Worm (Caenorhabditis elegans) whole organism, L1 larva: ENCODE results near the gene F58A4.1.

ENCODE experiments used
- C16A3.4 ChIP-seq: fragments of 150-350 bp; optimal IDR thresholded peaks from 2 replicates; lab custom pipeline; 2014; ENCODE audit warnings: missing biosample characterization, missing genetic modification characterization
- C34B4.2 ChIP-seq: sonication (generic microtip); optimal IDR thresholded peaks from 2 replicates; lab custom pipeline; 2017; ENCODE audit warnings: mild to moderate bottlenecking, missing genetic modification characterization, missing compliant biosample characterization
- Y116A8C.19 ChIP-seq: sonication (generic microtip); optimal IDR thresholded peaks from 2 replicates; lab custom pipeline; 2016; ENCODE audit warnings: missing compliant biosample characterization, missing genetic modification characterization, borderline replicate concordance
- aha-1 ChIP-seq: fragments of 150-350 bp; optimal IDR thresholded peaks from 2 replicates; lab custom pipeline; 2014; ENCODE audit warnings: missing biosample characterization, missing genetic modification characterization
- ama-1 ChIP-seq: fragments of 150-350 bp; optimal IDR thresholded peaks from 2 replicates; lab custom pipeline; 2014
- ceh-90 ChIP-seq: sonication (generic microtip); optimal IDR thresholded peaks from 2 replicates; lab custom pipeline; 2016; ENCODE audit warnings: missing genetic modification characterization, missing compliant biosample characterization
- efl-1 ChIP-seq, 4 experiments: fragments of 150-350 bp; optimal IDR thresholded peaks in 3 of 4; peaks in 1 of 4; 1 replicate in 1 of 4; 2 replicates in 3 of 4; lab custom pipeline; 2014; ENCODE audit warnings: missing biosample characterization in 2 of 4, missing genetic modification characterization in 2 of 4, missing genetic modification reagents in 2 of 4
- egl-13 ChIP-seq: sonication (generic microtip); optimal IDR thresholded peaks from 2 replicates; lab custom pipeline; 2016; ENCODE audit warnings: missing genotype, missing genetic modification reagents, missing genetic modification characterization, missing compliant biosample characterization
- elt-2 ChIP-seq: sonication (generic microtip); optimal IDR thresholded peaks from 2 replicates; lab custom pipeline; 2016; ENCODE audit warnings: missing genetic modification characterization, mild to moderate bottlenecking, inconsistent platforms, missing compliant biosample characterization, missing genetic modification reagents
- ets-5 ChIP-seq: fragments of 200-800 bp; sonication (Bioruptor generic); IDR thresholded peaks from 2 replicates; pipeline ENCODE4 v1.3.6; 2022; ENCODE audit warnings: missing genetic modification characterization, missing compliant biosample characterization
- fkh-10 ChIP-seq: sonication (generic microtip); optimal IDR thresholded peaks from 2 replicates; lab custom pipeline; 2017; ENCODE audit warnings: missing biosample characterization, missing genetic modification reagents, missing genetic modification characterization
- fkh-4 ChIP-seq: sonication (generic microtip); optimal IDR thresholded peaks from 2 replicates; lab custom pipeline; 2016; ENCODE audit warnings: missing compliant biosample characterization, missing genetic modification characterization, borderline replicate concordance
- fos-1 ChIP-seq: fragments of 150-350 bp; optimal IDR thresholded peaks from 2 replicates; lab custom pipeline; 2014; ENCODE audit warnings: missing biosample characterization, missing genetic modification characterization
- hlh-17 ChIP-seq: fragments of 200-800 bp; sonication (Bioruptor generic); optimal IDR thresholded peaks from 2 replicates; lab custom pipeline; 2018; ENCODE audit warnings: missing genetic modification characterization, mild to moderate bottlenecking, missing compliant biosample characterization, moderate library complexity, borderline replicate concordance
- hpl-2 ChIP-seq: fragments of 150-350 bp; optimal IDR thresholded peaks from 2 replicates; lab custom pipeline; 2014; ENCODE audit warnings: missing biosample characterization, missing genetic modification reagents, missing genetic modification characterization
- isw-1 ChIP-seq: fragments of 200-800 bp; sonication (Bioruptor generic); IDR thresholded peaks from 2 replicates; pipeline ENCODE4 v1.3.6; 2022; ENCODE audit warnings: missing genetic modification characterization, missing compliant biosample characterization
- lin-39 ChIP-seq: fragments of 150-350 bp; optimal IDR thresholded peaks from 2 replicates; lab custom pipeline; 2014; ENCODE audit warnings: missing biosample characterization, missing genetic modification reagents, missing genetic modification characterization
- lsy-2 ChIP-seq, 2 experiments: fragments of 150-350 bp; optimal IDR thresholded peaks; 2 replicates each; lab custom pipeline; 2014; ENCODE audit warnings: missing biosample characterization in 2 of 2, missing genetic modification characterization in 2 of 2
- mdl-1 ChIP-seq, 2 experiments: fragments of 150-350 bp; optimal IDR thresholded peaks; 2 replicates each; lab custom pipeline; 2014 to 2017; ENCODE audit warnings: missing biosample characterization in 2 of 2, missing genetic modification characterization in 2 of 2, inconsistent platforms in 1 of 2
- mep-1 ChIP-seq: fragments of 150-350 bp; optimal IDR thresholded peaks from 2 replicates; lab custom pipeline; 2014; ENCODE audit warnings: missing biosample characterization, missing genetic modification characterization
- nhr-12 ChIP-seq: sonication (generic microtip); optimal IDR thresholded peaks from 2 replicates; lab custom pipeline; 2017; ENCODE audit warnings: missing biosample characterization, missing genetic modification characterization
- nhr-20 ChIP-seq: sonication (generic microtip); optimal IDR thresholded peaks from 2 replicates; lab custom pipeline; 2016; ENCODE audit warnings: mild to moderate bottlenecking, missing genetic modification characterization, missing compliant biosample characterization
- nhr-237 ChIP-seq: fragments of 150-350 bp; optimal IDR thresholded peaks from 2 replicates; lab custom pipeline; 2014; ENCODE audit warnings: missing biosample characterization, missing genetic modification characterization
- nhr-28 ChIP-seq: fragments of 150-350 bp; optimal IDR thresholded peaks from 2 replicates; lab custom pipeline; 2014; ENCODE audit warnings: missing biosample characterization, missing genetic modification characterization
- nhr-47 ChIP-seq: sonication (generic microtip); optimal IDR thresholded peaks from 2 replicates; lab custom pipeline; 2016; ENCODE audit warnings: mild to moderate bottlenecking, missing genetic modification characterization, moderate library complexity, missing compliant biosample characterization
- nhr-71 ChIP-seq: sonication (generic microtip); optimal IDR thresholded peaks from 2 replicates; lab custom pipeline; 2016; ENCODE audit warnings: mild to moderate bottlenecking, missing genetic modification characterization, moderate library complexity, missing compliant biosample characterization
- nhr-77 ChIP-seq: fragments of 150-350 bp; optimal IDR thresholded peaks from 2 replicates; lab custom pipeline; 2014; ENCODE audit warnings: missing biosample characterization, missing genetic modification characterization
- nhr-84 ChIP-seq: sonication (generic microtip); optimal IDR thresholded peaks from 2 replicates; lab custom pipeline; 2017; ENCODE audit warnings: missing biosample characterization, missing genetic modification characterization
- nhr-85 ChIP-seq: sonication (generic microtip); peaks from one replicate; lab custom pipeline; 2016; ENCODE audit warnings: missing genetic modification characterization, inconsistent platforms, missing compliant biosample characterization
- pax-3 ChIP-seq: fragments of 200-800 bp; sonication (Bioruptor generic); optimal IDR thresholded peaks from 2 replicates; lab custom pipeline; 2018; ENCODE audit warnings: mild to moderate bottlenecking, missing genetic modification characterization, moderate library complexity, missing compliant biosample characterization
- rnt-1 ChIP-seq: sonication (generic microtip); optimal IDR thresholded peaks from 2 replicates; lab custom pipeline; 2016; ENCODE audit warnings: mild to moderate bottlenecking, missing genetic modification characterization, moderate library complexity, missing compliant biosample characterization
- sptf-1 ChIP-seq: fragments of 150-350 bp; optimal IDR thresholded peaks from 2 replicates; lab custom pipeline; 2014; ENCODE audit warnings: missing biosample characterization, missing genetic modification characterization
- tlp-1 ChIP-seq: fragments of 150-350 bp; optimal IDR thresholded peaks from 2 replicates; lab custom pipeline; 2014; ENCODE audit warnings: missing biosample characterization, missing genetic modification characterization
- unc-130 ChIP-seq: fragments of 150-350 bp; optimal IDR thresholded peaks from 2 replicates; lab custom pipeline; 2017; ENCODE audit warnings: missing biosample characterization, missing genetic modification characterization, inconsistent platforms
- unc-30 ChIP-seq: sonication (generic microtip); optimal IDR thresholded peaks from 2 replicates; lab custom pipeline; 2017; ENCODE audit warnings: missing biosample characterization, missing genetic modification characterization
- unc-62 ChIP-seq: fragments of 150-350 bp; optimal IDR thresholded peaks from 2 replicates; lab custom pipeline; 2014; ENCODE audit warnings: missing biosample characterization, missing genetic modification reagents, missing genetic modification characterization
- unc-86 ChIP-seq: sonication (generic microtip); optimal IDR thresholded peaks from 2 replicates; lab custom pipeline; 2016; ENCODE audit warnings: missing genetic modification characterization, missing compliant biosample characterization
- vab-15 ChIP-seq: sonication (generic microtip); optimal IDR thresholded peaks from 2 replicates; lab custom pipeline; 2017; ENCODE audit warnings: missing genotype, mild to moderate bottlenecking, missing genetic modification characterization, missing compliant biosample characterization
- xbp-1 ChIP-seq: sonication (generic microtip); optimal IDR thresholded peaks from 2 replicates; lab custom pipeline; 2016; ENCODE audit warnings: missing genetic modification characterization, missing compliant biosample characterization
- zip-4 ChIP-seq: fragments of 200-800 bp; sonication (Bioruptor generic); optimal IDR thresholded peaks from 2 replicates; lab custom pipeline; 2018; ENCODE audit warnings: mild to moderate bottlenecking, missing genetic modification characterization, moderate library complexity, missing compliant biosample characterization
- ztf-11 ChIP-seq, 2 experiments: sonication (generic microtip); optimal IDR thresholded peaks; 2 replicates each; lab custom pipeline; 2016 to 2017; ENCODE audit warnings: missing genetic modification characterization in 2 of 2, missing biosample characterization in 1 of 2, missing compliant biosample characterization in 1 of 2
- ztf-4 ChIP-seq: fragments of 150-350 bp; optimal IDR thresholded peaks from 2 replicates; lab custom pipeline; 2014; ENCODE audit warnings: missing biosample characterization, missing genetic modification characterization

Gene F58A4.1

DNA sequence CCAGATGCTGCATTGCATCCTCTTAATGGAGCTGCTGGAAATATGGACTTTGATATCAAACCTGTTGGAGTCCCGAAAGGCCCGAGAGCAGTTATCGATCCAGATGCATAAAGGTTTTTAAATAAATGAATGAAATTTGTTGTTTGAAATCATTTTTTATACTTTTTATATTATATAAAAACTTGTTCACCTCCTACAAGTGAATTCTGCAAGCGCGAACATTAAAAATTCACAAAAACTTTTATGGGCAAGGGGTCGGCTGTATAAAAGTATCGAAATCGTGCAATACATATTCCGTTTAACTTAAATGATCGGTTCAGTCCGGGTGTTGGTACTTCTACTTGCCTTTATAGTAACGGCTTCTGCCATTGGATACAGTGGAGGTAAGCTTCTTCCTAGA is at the start of gene F58A4.1:
TSS of gene F58A4.1 (plus strand) at position 301 of the 400 bp plus-strand sequence.
- no peak for TF ChIP-seq mdl-1 (tag; optimal IDR thresholded peaks at IDR 0.05; lab: Kevin White, UChicago)
- no peak for TF ChIP-seq rnt-1 (tag; lab: Kevin White, UChicago)
- TF ChIP-seq lin-39 (tag; lab: Kevin White, UChicago) = no peak
- TF ChIP-seq ets-5 (GFP tag; lab: Robert Waterston, UW) = no peak
- TF ChIP-seq sptf-1 (tag; lab: Kevin White, UChicago) = no peak
- no peak for TF ChIP-seq nhr-84 (tag; lab: Kevin White, UChicago)
- TF ChIP-seq efl-1 (optimal IDR thresholded peaks at IDR 0.05; lab: Kevin White, UChicago) = no peak
- no peak for TF ChIP-seq efl-1 (GFP tag; optimal IDR thresholded peaks at IDR 0.05 in 1 of 2; lab: Kevin White, UChicago)
- TF ChIP-seq isw-1 (GFP tag; lab: Robert Waterston, UW) = no peak
- no peak for TF ChIP-seq nhr-20
- no peak for TF ChIP-seq vab-15
- TF ChIP-seq lsy-2 (tag; optimal IDR thresholded peaks at IDR 0.05; lab: Kevin White, UChicago) = no peak
- no peak for TF ChIP-seq hlh-17 (GFP tag; lab: Kevin White, UChicago)
- TF ChIP-seq nhr-71 = no peak

DNA sequence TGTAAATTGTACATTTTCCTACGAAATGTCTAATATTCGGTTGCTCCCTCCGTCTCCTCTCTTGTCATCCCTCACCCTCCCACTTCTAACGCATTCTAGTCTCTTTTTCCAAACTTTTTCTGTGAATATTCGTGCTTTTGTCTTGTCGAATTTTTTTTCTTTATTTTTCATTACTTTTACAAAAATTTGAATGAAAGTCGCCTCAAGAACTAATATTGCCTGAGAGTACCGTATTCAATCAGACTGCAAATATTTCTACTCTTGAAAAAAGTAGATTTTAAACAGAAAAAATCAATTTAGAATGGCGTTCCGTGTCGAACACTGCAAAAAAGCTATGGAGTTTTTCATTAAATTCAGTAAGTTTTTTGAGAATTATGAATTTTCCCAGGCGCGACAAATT is 42.0 kb upstream of the F58A4.1 start, which contains the start of gene ZK1098.11:
TSS of gene ZK1098.11 (plus strand) at position 301 of the 400 bp plus-strand sequence.
- TF ChIP-seq fkh-10 (no peak), sptf-1 (tag; lab: Kevin White, UChicago) (no peak), nhr-12 (no peak), xbp-1 (tag; lab: Kevin White, UChicago) (no peak), nhr-237 (tag; lab: Kevin White, UChicago) (no peak), Y116A8C.19 (no peak), aha-1 (tag; lab: Kevin White, UChicago) (no peak), fkh-4 (no peak), mep-1 (tag; lab: Kevin White, UChicago) (no peak), ztf-11 (tag; optimal IDR thresholded peaks at IDR 0.05; lab: Kevin White, UChicago) (no peak), unc-30 (no peak), efl-1 (optimal IDR thresholded peaks at IDR 0.05; lab: Kevin White, UChicago) (no peak), efl-1 (GFP tag; optimal IDR thresholded peaks at IDR 0.05 in 1 of 2; lab: Kevin White, UChicago) (no peak), hpl-2 (GFP tag; lab: Kevin White, UChicago) (no peak), tlp-1 (tag; lab: Kevin White, UChicago) (no peak), ets-5 (GFP tag; lab: Robert Waterston, UW) (no peak), egl-13 (no peak), unc-130 (tag; lab: Kevin White, UChicago) (no peak), elt-2 (no peak), zip-4 (GFP tag; lab: Kevin White, UChicago) (no peak)
- TF ChIP-seq, all 84 proteins: peak for 0

DNA sequence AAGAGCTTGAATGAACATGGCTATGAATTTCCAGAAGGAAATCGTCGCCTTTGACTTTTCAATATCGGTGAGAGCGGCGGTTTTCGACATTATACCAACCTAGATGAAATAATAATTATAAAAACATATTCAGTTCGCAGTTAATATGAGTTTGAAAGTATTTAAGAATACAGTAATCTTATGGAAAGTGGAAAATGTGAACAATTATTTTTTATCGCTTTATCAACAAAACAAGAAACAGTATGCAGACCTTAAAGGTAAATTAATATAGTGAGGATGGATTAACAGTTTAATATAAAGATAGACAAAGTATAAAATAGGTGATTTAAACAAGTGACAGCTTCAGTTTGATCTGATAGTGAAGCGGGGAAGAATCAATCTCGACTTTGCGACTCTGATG is 39.8 kb upstream of the F58A4.1 start, which contains the start of gene C48B4.6:
TSS of gene C48B4.6 (minus strand) at position 101 of the 400 bp plus-strand sequence.
- TF ChIP-seq nhr-85 (tag; lab: Kevin White, UChicago) (no peak), nhr-28 (tag; lab: Kevin White, UChicago) (no peak), aha-1 (tag; lab: Kevin White, UChicago) (no peak)

DNA sequence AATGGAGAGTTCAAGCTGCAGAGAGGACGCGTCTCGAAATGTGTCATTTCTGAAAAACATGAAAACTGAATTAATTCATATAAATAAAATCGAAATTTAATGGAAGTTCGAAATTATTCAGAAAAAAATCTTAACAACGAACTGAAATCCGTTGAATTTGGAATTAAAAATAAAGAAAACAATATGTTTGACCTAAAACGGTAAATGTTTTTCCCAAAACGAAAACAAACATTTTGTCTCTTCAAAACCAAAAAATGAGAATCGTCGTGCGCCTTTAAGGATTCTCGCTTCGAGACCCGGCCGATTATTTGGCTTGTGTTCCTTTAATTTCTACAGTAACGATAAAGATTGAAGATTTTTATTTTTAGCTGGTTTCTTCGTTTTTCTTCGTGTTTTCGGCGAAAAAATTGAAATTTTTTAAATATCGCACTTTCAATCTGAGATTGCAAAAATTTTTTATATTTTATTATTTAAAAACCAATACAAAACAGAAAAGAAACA is 38.8 kb upstream of the F58A4.1 start, which contains the start of gene C48B4.7:
TSS of gene C48B4.7 (minus strand) at position 51 of the 501 bp plus-strand sequence.
- TF ChIP-seq hlh-17 (GFP tag; lab: Kevin White, UChicago) = no peak
- no peak for TF ChIP-seq nhr-237 (tag; lab: Kevin White, UChicago)
- TF ChIP-seq nhr-28 (tag; lab: Kevin White, UChicago) = no peak
- no peak for TF ChIP-seq unc-86
- TF ChIP-seq pax-3 (tag; lab: Kevin White, UChicago) = no peak
- TF ChIP-seq ama-1 (lab: Kevin White, UChicago) = no peak
- TF ChIP-seq C34B4.2 (tag; lab: Kevin White, UChicago) = no peak
- no peak for TF ChIP-seq fos-1
- no peak for TF ChIP-seq hpl-2 (GFP tag; lab: Kevin White, UChicago)
- TF ChIP-seq C16A3.4 (tag; lab: Kevin White, UChicago) = no peak
- TF ChIP-seq unc-62 = no peak
- TF ChIP-seq nhr-85 (tag; lab: Kevin White, UChicago) = no peak
- no peak for TF ChIP-seq ceh-90 (tag; lab: Kevin White, UChicago)
- TF ChIP-seq nhr-47 (tag; lab: Kevin White, UChicago) = no peak
- TF ChIP-seq nhr-20 = no peak
- TF ChIP-seq ztf-4 (tag; lab: Kevin White, UChicago) = no peak
- no peak for TF ChIP-seq nhr-77 (tag; lab: Kevin White, UChicago)
- TF ChIP-seq fkh-10 = no peak
- no peak for TF ChIP-seq sptf-1 (tag; lab: Kevin White, UChicago)
- TF ChIP-seq, all 84 proteins: peak for 0
